Worm (Caenorhabditis elegans) whole organism, L2 larva: ENCODE results near the gene C44B7.7.

Source experiments
- C34F6.9 ChIP-seq: fragments of 150-350 bp; optimal IDR thresholded peaks from 2 replicates; lab custom pipeline; 2014; ENCODE audit warnings: missing biosample characterization, missing genetic modification characterization
- F13H6.1 ChIP-seq: sonication (generic microtip); optimal IDR thresholded peaks from 2 replicates; lab custom pipeline; 2016; ENCODE audit warnings: missing genetic modification characterization, missing compliant biosample characterization
- Y55F3AM.14 ChIP-seq: fragments of 200-800 bp; sonication (Bioruptor generic); optimal IDR thresholded peaks from 2 replicates; lab custom pipeline; 2018; ENCODE audit warnings: mild to moderate bottlenecking, missing genetic modification characterization, missing compliant biosample characterization
- ZK546.5 ChIP-seq: sonication (generic microtip); optimal IDR thresholded peaks from 2 replicates; lab custom pipeline; 2017; ENCODE audit warnings: missing biosample characterization, missing genetic modification characterization
- alr-1 ChIP-seq: fragments of 150-350 bp; optimal IDR thresholded peaks from 2 replicates; lab custom pipeline; 2014; ENCODE audit warnings: missing biosample characterization, missing genetic modification characterization
- aly-2 ChIP-seq: fragments of 150-350 bp; optimal IDR thresholded peaks from 2 replicates; lab custom pipeline; 2014; ENCODE audit warnings: missing biosample characterization, missing genetic modification characterization
- ama-1 ChIP-seq: fragments of 150-350 bp; optimal IDR thresholded peaks from 2 replicates; lab custom pipeline; 2018; ENCODE audit warnings: inconsistent platforms
- blmp-1 ChIP-seq: sonication (generic microtip); optimal IDR thresholded peaks from 2 replicates; lab custom pipeline; 2017; ENCODE audit warnings: missing genetic modification characterization, mild to moderate bottlenecking, missing compliant biosample characterization, antibody characterized with exemption, moderate library complexity; ENCODE audit not compliant: insufficient read depth
- ceh-82 ChIP-seq: fragments of 150-350 bp; optimal IDR thresholded peaks from 2 replicates; lab custom pipeline; 2014; ENCODE audit warnings: missing biosample characterization, missing genetic modification characterization
- crh-2 ChIP-seq: sonication (generic microtip); optimal IDR thresholded peaks from 2 replicates; lab custom pipeline; 2017; ENCODE audit warnings: missing biosample characterization, missing genetic modification characterization
- egl-27 ChIP-seq: sonication (generic microtip); optimal IDR thresholded peaks from 3 replicates; lab custom pipeline; 2017; ENCODE audit warnings: missing biosample characterization, missing genetic modification reagents, missing genetic modification characterization
- elt-1 ChIP-seq: fragments of 150-350 bp; optimal IDR thresholded peaks from 2 replicates; lab custom pipeline; 2014; ENCODE audit warnings: missing biosample characterization, missing genetic modification characterization
- elt-3 ChIP-seq: sonication (generic microtip); optimal IDR thresholded peaks from 2 replicates; lab custom pipeline; 2017; ENCODE audit warnings: missing biosample characterization, missing genetic modification characterization
- gmeb-1 ChIP-seq: fragments of 150-350 bp; optimal IDR thresholded peaks from 2 replicates; lab custom pipeline; 2014; ENCODE audit warnings: missing biosample characterization, missing genetic modification characterization
- lin-11 ChIP-seq: fragments of 150-350 bp; sonication (generic microtip); optimal IDR thresholded peaks from 2 replicates; lab custom pipeline; 2014; ENCODE audit warnings: missing biosample characterization, missing genetic modification characterization, inconsistent platforms, mixed read lengths
- lin-13 ChIP-seq: fragments of 150-350 bp; optimal IDR thresholded peaks from 2 replicates; lab custom pipeline; 2014; ENCODE audit warnings: missing biosample characterization, missing genetic modification reagents, missing genetic modification characterization
- lin-39 ChIP-seq: fragments of 150-350 bp; optimal IDR thresholded peaks from 2 replicates; lab custom pipeline; 2014; ENCODE audit warnings: missing biosample characterization, missing genetic modification reagents, missing genetic modification characterization
- lsy-2 ChIP-seq, 2 experiments: fragments of 150-350 bp in 1 of 2; sonication (generic microtip) in 1 of 2; optimal IDR thresholded peaks; 2 replicates each; lab custom pipeline; 2014 to 2017; ENCODE audit warnings: missing biosample characterization in 2 of 2, missing genetic modification characterization in 2 of 2
- mab-5 ChIP-seq: fragments of 150-350 bp; optimal IDR thresholded peaks from 2 replicates; lab custom pipeline; 2014; ENCODE audit warnings: missing biosample characterization, missing genetic modification characterization
- mbf-1 ChIP-seq: sonication (generic microtip); optimal IDR thresholded peaks from 2 replicates; lab custom pipeline; 2017; ENCODE audit warnings: missing biosample characterization, missing genetic modification characterization
- mdl-1 ChIP-seq, 2 experiments: fragments of 150-350 bp in 1 of 2; sonication (generic microtip) in 1 of 2; optimal IDR thresholded peaks; 2 replicates each; lab custom pipeline; 2017; ENCODE audit warnings: missing biosample characterization in 2 of 2, missing genetic modification characterization in 2 of 2
- nhr-10 ChIP-seq: sonication (generic microtip); optimal IDR thresholded peaks from 2 replicates; lab custom pipeline; 2017; ENCODE audit warnings: missing biosample characterization, missing genetic modification characterization
- nhr-11 ChIP-seq: fragments of 150-350 bp; optimal IDR thresholded peaks from 2 replicates; lab custom pipeline; 2014; ENCODE audit warnings: missing biosample characterization, missing genetic modification characterization
- nhr-12 ChIP-seq: fragments of 150-350 bp; optimal IDR thresholded peaks from 2 replicates; lab custom pipeline; 2014; ENCODE audit warnings: missing biosample characterization, missing genetic modification characterization
- nhr-129 ChIP-seq: fragments of 150-350 bp; optimal IDR thresholded peaks from 2 replicates; lab custom pipeline; 2014; ENCODE audit warnings: missing biosample characterization, missing genetic modification characterization
- nhr-21 ChIP-seq: fragments of 150-350 bp; optimal IDR thresholded peaks from 2 replicates; lab custom pipeline; 2014; ENCODE audit warnings: missing biosample characterization, missing genetic modification characterization
- nhr-23 ChIP-seq: fragments of 150-350 bp; optimal IDR thresholded peaks from 2 replicates; lab custom pipeline; 2014; ENCODE audit warnings: missing biosample characterization, missing genetic modification reagents, missing genetic modification characterization
- nhr-237 ChIP-seq: fragments of 150-350 bp; optimal IDR thresholded peaks from 2 replicates; lab custom pipeline; 2014; ENCODE audit warnings: missing biosample characterization, missing genetic modification characterization
- nhr-25 ChIP-seq: fragments of 150-350 bp; sonication (generic microtip); optimal IDR thresholded peaks from 3 replicates; lab custom pipeline; 2014; ENCODE audit warnings: missing biosample characterization, missing genetic modification characterization
- nhr-6 ChIP-seq: fragments of 150-350 bp; optimal IDR thresholded peaks from 2 replicates; lab custom pipeline; 2014; ENCODE audit warnings: missing biosample characterization, missing genetic modification characterization
- sem-4 ChIP-seq: fragments of 150-350 bp; optimal IDR thresholded peaks from 2 replicates; lab custom pipeline; 2014; ENCODE audit warnings: missing biosample characterization, missing genetic modification reagents, missing genetic modification characterization
- skn-1 ChIP-seq: sonication (generic microtip); optimal IDR thresholded peaks from 2 replicates; lab custom pipeline; 2017; ENCODE audit warnings: missing biosample characterization, missing genetic modification characterization
- sma-3 ChIP-seq: sonication (generic microtip); optimal IDR thresholded peaks from 2 replicates; lab custom pipeline; 2016; ENCODE audit warnings: missing genetic modification reagents, missing genetic modification characterization, missing compliant biosample characterization
- sma-9 ChIP-seq, 2 experiments: fragments of 150-350 bp in 1 of 2; sonication (generic microtip) in 1 of 2; optimal IDR thresholded peaks; 2 replicates each; lab custom pipeline; 2014 to 2016; ENCODE audit warnings: missing genetic modification characterization in 2 of 2, mild to moderate bottlenecking in 1 of 2, missing biosample characterization in 1 of 2, missing compliant biosample characterization in 1 of 2, missing genetic modification reagents in 1 of 2, moderate library complexity in 1 of 2
- snpc-4 ChIP-seq: fragments of 150-350 bp; optimal IDR thresholded peaks from 2 replicates; lab custom pipeline; 2014; ENCODE audit warnings: missing biosample characterization, missing genetic modification characterization
- unc-39 ChIP-seq: fragments of 150-350 bp; optimal IDR thresholded peaks from 2 replicates; lab custom pipeline; 2014; ENCODE audit warnings: missing biosample characterization, missing genetic modification characterization
- unc-55 ChIP-seq: fragments of 150-350 bp; sonication (generic microtip); optimal IDR thresholded peaks from 3 replicates; lab custom pipeline; 2014; ENCODE audit warnings: missing biosample characterization, missing genetic modification reagents, missing genetic modification characterization
- unc-62 ChIP-seq: fragments of 150-350 bp; optimal IDR thresholded peaks from 2 replicates; lab custom pipeline; 2014; ENCODE audit warnings: missing biosample characterization, missing genetic modification reagents, missing genetic modification characterization
- zag-1 ChIP-seq: fragments of 150-350 bp; optimal IDR thresholded peaks from 2 replicates; lab custom pipeline; 2014; ENCODE audit warnings: missing biosample characterization, missing genetic modification characterization
- ztf-1 ChIP-seq: fragments of 200-800 bp; sonication (Bioruptor generic); conservative IDR thresholded peaks from 2 replicates; pipeline ENCODE4 v1.3.6; 2022; ENCODE audit warnings: missing genetic modification characterization, missing compliant biosample characterization
- ztf-4 ChIP-seq: fragments of 150-350 bp; optimal IDR thresholded peaks from 2 replicates; lab custom pipeline; 2014; ENCODE audit warnings: missing biosample characterization, missing genetic modification characterization

C44B7.7 gene

ce11 chrII:6915875-6916274 is 35.9 kb upstream of the C44B7.7 start, which contains the start of gene B0252.8:
Gene B0252.8, plus strand, starts transcription at chrII:6916166.
- peak; percentile 52 for TF ChIP-seq unc-55
- peak; percentile 1 for TF ChIP-seq mab-5 (tag; lab: Kevin White, UChicago)
- TF ChIP-seq C34F6.9 (tag; lab: Kevin White, UChicago) = peak; percentile 2
- TF ChIP-seq sma-9 (GFP tag; optimal IDR thresholded peaks at IDR 0.05; lab: Kevin White, UChicago) = no peak
- TF ChIP-seq sma-9 (tag; optimal IDR thresholded peaks at IDR 0.05; lab: Kevin White, UChicago) = no peak

- TF ChIP-seq mbf-1 = no peak
- TF ChIP-seq sma-3 (GFP tag; lab: Kevin White, UChicago) = peak; percentile 86
- no peak for TF ChIP-seq egl-27 (tag; lab: Kevin White, UChicago)
- peak; percentile 70 to 81 for TF ChIP-seq lsy-2 (tag; optimal IDR thresholded peaks at IDR 0.05; lab: Kevin White, UChicago)
- peak; percentile 56 for TF ChIP-seq nhr-21
- TF ChIP-seq aly-2 (tag; lab: Kevin White, UChicago) = no peak
- TF ChIP-seq elt-1 (tag; lab: Kevin White, UChicago) = no peak
- peak; percentile 77 for TF ChIP-seq F13H6.1
- no peak for TF ChIP-seq nhr-12
- no peak for TF ChIP-seq alr-1 (tag; lab: Kevin White, UChicago)
- no peak for TF ChIP-seq lin-11
- peak; percentile 7 for TF ChIP-seq blmp-1 (tag; lab: Kevin White, UChicago)
- peak; percentile 59 for TF ChIP-seq C34F6.9 (tag; lab: Kevin White, UChicago)
- TF ChIP-seq lin-39 (tag; lab: Kevin White, UChicago) = no peak
- no peak for TF ChIP-seq ZK546.5 (tag; lab: Kevin White, UChicago)
- TF ChIP-seq nhr-10 (tag; lab: Kevin White, UChicago) = no peak
- no peak for TF ChIP-seq ztf-1 (GFP tag; lab: Robert Waterston, UW)
- peak; percentile 65 for TF ChIP-seq lin-13 (GFP tag; lab: Kevin White, UChicago)
- no peak for TF ChIP-seq nhr-11 (tag; lab: Kevin White, UChicago)
- no peak for TF ChIP-seq skn-1 (tag; lab: Kevin White, UChicago)
- TF ChIP-seq nhr-6 (tag; lab: Kevin White, UChicago) = peak; percentile 57
- TF ChIP-seq zag-1 = no peak
- TF ChIP-seq nhr-25 (tag; lab: Kevin White, UChicago) = no peak
- TF ChIP-seq elt-3 (tag; lab: Kevin White, UChicago) = no peak
- no peak for TF ChIP-seq ztf-4
- TF ChIP-seq nhr-23 = no peak
- peak; percentile 70 for TF ChIP-seq unc-55
- no peak for TF ChIP-seq ama-1 (lab: Kevin White, UChicago)
- TF ChIP-seq snpc-4 (tag; lab: Kevin White, UChicago) = peak; percentile 49
- peak; percentile 27 for TF ChIP-seq nhr-129 (tag; lab: Kevin White, UChicago)
- peak; percentile 96 for TF ChIP-seq sma-9 (GFP tag; optimal IDR thresholded peaks at IDR 0.05; lab: Kevin White, UChicago)
- TF ChIP-seq sma-9 (tag; optimal IDR thresholded peaks at IDR 0.05; lab: Kevin White, UChicago) = no peak
- TF ChIP-seq Y55F3AM.14 (GFP tag; lab: Kevin White, UChicago) = no peak
- peak; percentile 94 for TF ChIP-seq gmeb-1 (tag; lab: Kevin White, UChicago)
- peak; percentile 50 for TF ChIP-seq crh-2 (tag; lab: Kevin White, UChicago)
- no peak for TF ChIP-seq mab-5 (tag; lab: Kevin White, UChicago)
- TF ChIP-seq sem-4 (tag; lab: Kevin White, UChicago) = no peak
- no peak for TF ChIP-seq mdl-1 (tag; optimal IDR thresholded peaks at IDR 0.05; lab: Kevin White, UChicago)
- TF ChIP-seq ceh-82 (tag; lab: Kevin White, UChicago) = no peak
- no peak for TF ChIP-seq nhr-237 (tag; lab: Kevin White, UChicago)
- TF ChIP-seq unc-62 (GFP tag; lab: Kevin White, UChicago) = no peak
- no peak for TF ChIP-seq unc-39
These were observed 33.3 kb upstream of the C44B7.7 start, which contains the start of gene cyn-10 for ce11 chrII:6913309-6913708. Gene cyn-10, minus strand, starts transcription at chrII:6913365.
